Fruit fly (Drosophila melanogaster) whole organism, pupa: ENCODE results near the gene CG34435.

Source experiments
- CG10348 ChIP-seq: fragments of 200-800 bp; sonication (Bioruptor generic); IDR thresholded peaks from 2 replicates; pipeline ENCODE4 v1.3.6; 2022; ENCODE audit warnings: missing biosample characterization, missing genetic modification characterization
- CG12605 ChIP-seq: fragments of 200-800 bp; sonication (Bioruptor generic); IDR thresholded peaks from 2 replicates; pipeline ENCODE4 v1.3.6; 2022; ENCODE audit warnings: missing biosample characterization, missing genetic modification characterization
- CG13204 ChIP-seq: fragments of 200-800 bp; sonication (Bioruptor generic); optimal IDR thresholded peaks from 2 replicates; lab custom pipeline; 2018; ENCODE audit warnings: missing biosample characterization, mild to moderate bottlenecking, missing genetic modification characterization, moderate library complexity
- CG14655 ChIP-seq: fragments of 200-800 bp; sonication (Bioruptor generic); optimal IDR thresholded peaks from 3 replicates; lab custom pipeline; 2017; ENCODE audit warnings: mild to moderate bottlenecking, missing biosample characterization, missing genetic modification reagents, missing genetic modification characterization
- CG15710 ChIP-seq: fragments of 200-800 bp; sonication (Bioruptor generic); optimal IDR thresholded peaks from 2 replicates; lab custom pipeline; 2018; ENCODE audit warnings: missing biosample characterization, mild to moderate bottlenecking, missing genetic modification characterization, moderate library complexity
- CG17806 ChIP-seq: fragments of 200-800 bp; sonication (Bioruptor generic); optimal IDR thresholded peaks from 2 replicates; lab custom pipeline; 2018; ENCODE audit warnings: missing biosample characterization, mild to moderate bottlenecking, missing genetic modification characterization, moderate library complexity
- CG32121 ChIP-seq: fragments of 200-800 bp; sonication (Bioruptor generic); IDR thresholded peaks from 2 replicates; pipeline ENCODE4 v1.3.6; 2022; ENCODE audit warnings: missing biosample characterization, missing genetic modification characterization
- CG34367 ChIP-seq: fragments of 200-800 bp; sonication (Bioruptor generic); optimal IDR thresholded peaks from 2 replicates; lab custom pipeline; 2018; ENCODE audit warnings: missing biosample characterization, mild to moderate bottlenecking, missing genetic modification characterization
- CG4496 ChIP-seq: fragments of 200-800 bp; sonication (Bioruptor generic); IDR thresholded peaks from 3 replicates; pipeline ENCODE4 v1.3.6; 2022; ENCODE audit warnings: missing biosample characterization, missing genetic modification characterization
- CG8159 ChIP-seq: fragments of 200-800 bp; sonication (Bioruptor generic); optimal IDR thresholded peaks from 3 replicates; lab custom pipeline; 2018; ENCODE audit warnings: missing biosample characterization, mild to moderate bottlenecking, missing genetic modification characterization, moderate library complexity
- CG8301 ChIP-seq: fragments of 200-800 bp; sonication (Bioruptor generic); optimal IDR thresholded peaks from 2 replicates; lab custom pipeline; 2018; ENCODE audit warnings: missing biosample characterization, mild to moderate bottlenecking, missing genetic modification characterization
- CG9948 ChIP-seq: fragments of 200-800 bp; sonication (Bioruptor generic); optimal IDR thresholded peaks from 2 replicates; lab custom pipeline; 2018; ENCODE audit warnings: missing biosample characterization, mild to moderate bottlenecking, missing genetic modification characterization, moderate library complexity
- D1 ChIP-seq: fragments of 200-800 bp; sonication (Bioruptor generic); optimal IDR thresholded peaks from 2 replicates; lab custom pipeline; 2018; ENCODE audit warnings: missing biosample characterization, mild to moderate bottlenecking, missing genetic modification characterization, moderate library complexity
- EcR ChIP-seq: fragments of 200-800 bp; sonication (Bioruptor generic); optimal IDR thresholded peaks from 3 replicates; lab custom pipeline; 2019; ENCODE audit warnings: missing biosample characterization, missing genetic modification characterization, mild to moderate bottlenecking, moderate library complexity, missing genetic modification reagents
- Ets98B ChIP-seq: fragments of 200-800 bp; sonication (Bioruptor generic); IDR thresholded peaks from 2 replicates; pipeline ENCODE4 v1.3.6; 2022; ENCODE audit warnings: missing biosample characterization, missing genetic modification characterization
- Pif1A ChIP-seq: fragments of 200-800 bp; sonication (Bioruptor generic); optimal IDR thresholded peaks from 3 replicates; lab custom pipeline; 2016; ENCODE audit warnings: missing biosample characterization, missing genetic modification characterization
- Pif1B ChIP-seq: fragments of 200-800 bp; sonication (Bioruptor generic); optimal IDR thresholded peaks from 3 replicates; lab custom pipeline; 2016; ENCODE audit warnings: missing biosample characterization, missing genetic modification characterization
- Snoo ChIP-seq: fragments of 200-800 bp; sonication (Bioruptor generic); optimal IDR thresholded peaks from 3 replicates; lab custom pipeline; 2017; ENCODE audit warnings: missing biosample characterization, mild to moderate bottlenecking, missing genetic modification characterization, inconsistent platforms
- fd96Ca ChIP-seq: fragments of 200-800 bp; sonication (Bioruptor generic); IDR thresholded peaks from 3 replicates; pipeline ENCODE4 v1.3.6; 2022; ENCODE audit warnings: missing biosample characterization, missing genetic modification characterization
- gl ChIP-seq: fragments of 200-800 bp; sonication (Bioruptor generic); optimal IDR thresholded peaks from 2 replicates; lab custom pipeline; 2018; ENCODE audit warnings: missing biosample characterization, mild to moderate bottlenecking, missing genetic modification characterization
- rn ChIP-seq: fragments of 200-800 bp; sonication (Bioruptor generic); IDR thresholded peaks from 2 replicates; pipeline ENCODE4 v1.3.6; 2022; ENCODE audit warnings: missing biosample characterization, missing genetic modification characterization

Gene CG34435

DNA sequence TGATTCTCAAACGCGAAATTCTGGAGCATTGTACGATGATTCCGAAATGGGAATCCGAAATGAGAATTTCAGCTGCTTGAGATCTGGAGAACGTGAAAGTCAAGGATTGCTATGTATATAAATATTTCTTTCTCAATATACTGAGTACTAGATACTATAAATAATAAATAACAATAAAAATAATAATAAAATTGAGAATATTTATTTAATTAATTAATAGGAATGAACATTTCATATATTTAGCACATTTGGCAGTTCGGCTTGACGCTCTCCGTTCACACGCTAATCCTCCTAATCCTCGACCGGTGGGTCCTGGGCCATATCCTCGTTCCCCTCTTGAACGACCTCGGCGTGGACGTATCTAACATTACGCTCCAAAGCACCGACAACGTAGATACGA, at the start of gene CG34435:
TSS of gene CG34435 (minus strand) at position 101 of the 400 bp plus-strand sequence.
- no peak for TF ChIP-seq CG15710
- TF ChIP-seq D1 (tag; lab: Kevin White, UChicago), result no peak
- TF ChIP-seq CG34367 (tag; lab: Kevin White, UChicago), result no peak
- TF ChIP-seq CG8159, result no peak
- no peak for TF ChIP-seq CG12605 (GFP tag; lab: Robert Waterston, UW)
- no peak for TF ChIP-seq CG13204

DNA sequence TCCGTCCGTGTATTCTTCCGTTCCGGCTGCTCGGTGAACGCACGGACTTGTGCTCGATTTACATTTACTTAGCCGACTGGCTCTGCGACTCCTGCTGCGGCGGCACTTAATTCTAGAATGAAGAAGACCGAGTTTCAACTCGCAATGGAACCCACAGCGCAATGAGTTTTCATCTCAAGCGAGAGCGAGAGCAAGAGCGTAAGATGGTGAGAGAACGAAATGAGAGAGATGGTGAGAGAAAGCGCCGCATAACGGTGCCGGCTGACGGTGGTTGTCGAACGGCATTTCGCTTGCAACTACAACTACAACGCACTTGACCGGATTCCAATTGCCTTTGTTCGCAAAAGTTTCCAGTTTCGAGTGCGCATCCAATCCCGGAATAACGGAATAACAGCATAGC, 48.5 kb upstream of the CG34435 start, which contains the start of gene OtopLc:
TSS of gene OtopLc (minus strand) at position 101 of the 400 bp plus-strand sequence.
- no peak for TF ChIP-seq CG15710
- TF ChIP-seq EcR (GFP tag; lab: Kevin White, UChicago), result no peak
- TF ChIP-seq CG34367 (tag; lab: Kevin White, UChicago), result no peak
- TF ChIP-seq CG12605 (GFP tag; lab: Robert Waterston, UW), result no peak
- no peak for TF ChIP-seq CG9948
- TF ChIP-seq CG10348, result no peak
- no peak for TF ChIP-seq CG17806 (tag; lab: Kevin White, UChicago)
- no peak for TF ChIP-seq CG4496
- TF ChIP-seq Ets98B, result no peak
- TF ChIP-seq D1 (tag; lab: Kevin White, UChicago), result no peak
- TF ChIP-seq Pif1A (GFP tag; lab: Kevin White, UChicago), result no peak
- TF ChIP-seq CG14655 (GFP tag; lab: Kevin White, UChicago), result no peak
- TF ChIP-seq Snoo (tag; lab: Kevin White, UChicago), result no peak
- no peak for TF ChIP-seq CG32121 (GFP tag; lab: Robert Waterston, UW)

DNA sequence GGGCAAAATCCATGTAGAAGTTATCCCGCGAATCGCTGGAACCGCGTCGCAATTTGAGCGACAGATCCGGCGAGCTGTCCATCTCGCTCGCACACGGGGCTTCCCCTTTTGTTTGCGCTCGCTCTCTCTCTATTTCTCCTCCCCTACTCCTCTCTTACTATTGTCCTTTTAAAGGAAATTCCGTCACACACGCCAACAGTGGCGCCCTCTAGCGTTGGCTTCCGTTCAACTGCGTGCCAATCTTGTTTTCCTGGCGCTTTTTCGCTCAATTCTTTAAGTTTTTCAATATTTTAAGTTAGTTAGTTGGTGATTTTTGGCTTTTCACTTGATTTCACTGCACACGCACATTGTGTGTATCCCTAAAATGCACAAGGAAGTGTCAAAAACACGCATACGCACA, 47.7 kb upstream of the CG34435 start:
- no peak for TF ChIP-seq CG8159
- no peak for TF ChIP-seq Snoo (tag; lab: Kevin White, UChicago)
- no peak for TF ChIP-seq Pif1A (GFP tag; lab: Kevin White, UChicago)
- no peak for TF ChIP-seq gl
- no peak for TF ChIP-seq CG8301 (tag; lab: Kevin White, UChicago)
- no peak for TF ChIP-seq CG12605 (GFP tag; lab: Robert Waterston, UW)
- no peak for TF ChIP-seq CG14655 (GFP tag; lab: Kevin White, UChicago)
- TF ChIP-seq CG9948, result no peak
- TF ChIP-seq CG17806 (tag; lab: Kevin White, UChicago), result no peak
- TF ChIP-seq fd96Ca (GFP tag; lab: Robert Waterston, UW), result no peak
- TF ChIP-seq EcR (GFP tag; lab: Kevin White, UChicago), result no peak

DNA sequence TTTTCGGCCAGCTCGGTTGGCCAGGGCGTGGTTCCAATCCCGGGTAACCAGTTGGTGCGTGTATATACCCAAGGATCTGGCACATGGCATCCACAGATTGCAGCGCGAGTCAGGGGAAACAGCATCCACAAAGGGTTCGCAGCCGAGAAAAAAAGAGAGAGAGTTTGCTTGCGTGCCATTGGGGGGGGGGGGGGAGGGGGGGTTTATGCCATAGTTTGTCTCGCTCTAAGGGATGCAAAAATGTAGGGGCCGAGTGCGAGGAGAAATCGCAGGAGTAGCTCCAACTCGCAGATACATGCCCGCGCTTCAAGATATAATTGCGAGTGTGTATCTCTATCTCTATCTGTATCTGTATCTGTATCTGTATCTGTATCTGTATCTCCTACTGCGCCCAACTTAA, 35.7 kb upstream of the CG34435 start:
- no peak for TF ChIP-seq Pif1B (GFP tag; lab: Kevin White, UChicago)
- no peak for TF ChIP-seq CG8159
- no peak for TF ChIP-seq Ets98B
- no peak for TF ChIP-seq D1 (tag; lab: Kevin White, UChicago)
- TF ChIP-seq Pif1A (GFP tag; lab: Kevin White, UChicago), result no peak
- TF ChIP-seq CG13204, result no peak

DNA sequence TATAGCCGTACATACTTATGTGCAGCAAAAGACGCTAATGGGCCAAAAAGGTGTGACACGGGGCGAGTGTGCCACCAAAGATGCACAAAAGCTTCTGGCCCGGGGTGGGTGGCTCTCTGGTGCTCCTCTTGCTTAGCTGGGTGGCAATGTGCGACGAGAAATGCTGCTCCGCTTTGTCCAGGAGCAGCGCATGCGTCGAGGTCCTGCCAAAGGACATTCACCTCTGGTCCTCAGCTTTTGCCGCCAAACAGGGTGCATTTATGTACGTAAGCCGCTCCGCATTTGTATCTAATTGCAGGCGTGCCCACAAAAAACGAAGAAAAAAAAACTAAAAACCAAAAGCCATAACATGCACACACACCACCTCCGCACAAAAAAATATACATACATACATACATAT, 35.1 kb upstream of the CG34435 start:
- peak; percentile 62 for TF ChIP-seq EcR (GFP tag; lab: Kevin White, UChicago)
- TF ChIP-seq fd96Ca (GFP tag; lab: Robert Waterston, UW), result no peak
- TF ChIP-seq CG8301 (tag; lab: Kevin White, UChicago), result no peak
- TF ChIP-seq, all 21 proteins: peak for 1

DNA sequence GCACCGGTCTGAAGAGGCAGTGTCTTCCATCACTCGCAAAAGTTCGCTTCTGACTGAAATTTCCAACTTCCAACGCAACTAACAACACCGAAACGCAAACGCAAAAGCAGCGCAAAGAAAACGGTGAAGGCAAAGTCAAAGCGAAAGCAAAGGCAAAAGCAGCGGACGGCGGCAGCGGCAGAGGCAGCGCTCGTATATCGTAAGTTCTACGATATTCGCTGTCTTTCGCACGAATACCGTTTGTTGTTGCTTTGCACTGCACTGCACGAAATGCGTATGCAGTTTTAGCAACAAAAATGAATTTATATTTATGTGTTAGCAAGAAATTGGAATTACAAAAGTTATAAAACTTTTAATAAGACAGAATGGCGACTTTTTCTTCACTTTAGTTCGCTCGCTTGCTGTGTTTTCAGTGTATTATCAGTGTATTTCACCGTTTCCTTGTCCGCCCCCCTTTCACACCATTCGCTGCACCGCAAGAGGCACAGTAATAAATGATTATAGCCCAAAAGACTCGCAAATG, 34.2 kb upstream of the CG34435 start, which contains the start of gene OtopLa:
TSS of gene OtopLa (minus strand) at position 51 of the 523 bp plus-strand sequence.
- TF ChIP-seq Snoo (tag; lab: Kevin White, UChicago), result no peak
- TF ChIP-seq CG14655 (GFP tag; lab: Kevin White, UChicago), result peak; percentile 75
- TF ChIP-seq gl, result peak; percentile 33
- peak; percentile 58; the same call in 1 of the 2 replicates for TF ChIP-seq CG10348
- peak; percentile 57 for TF ChIP-seq CG34367 (tag; lab: Kevin White, UChicago)
- TF ChIP-seq fd96Ca (GFP tag; lab: Robert Waterston, UW), result peak; percentile 89
- peak; percentile 63 for TF ChIP-seq CG9948
- TF ChIP-seq CG13204, result no peak
- TF ChIP-seq CG32121 (GFP tag; lab: Robert Waterston, UW), result peak; percentile 85
- no peak for TF ChIP-seq D1 (tag; lab: Kevin White, UChicago)
- TF ChIP-seq Ets98B, result peak; percentile 86
- TF ChIP-seq CG4496, result peak; percentile 89
- TF ChIP-seq EcR (GFP tag; lab: Kevin White, UChicago), result no peak
- TF ChIP-seq CG8159, result peak; percentile 78
- TF ChIP-seq Pif1A (GFP tag; lab: Kevin White, UChicago), result peak; percentile 82
- peak; percentile 58 for TF ChIP-seq Pif1B (GFP tag; lab: Kevin White, UChicago)
- TF ChIP-seq CG8301 (tag; lab: Kevin White, UChicago), result peak; percentile 73
- TF ChIP-seq rn (GFP tag; lab: Robert Waterston, UW), result peak; percentile 76
- TF ChIP-seq CG12605 (GFP tag; lab: Robert Waterston, UW), result peak; percentile 82
- peak; percentile 71 for TF ChIP-seq CG15710
- TF ChIP-seq CG17806 (tag; lab: Kevin White, UChicago), result peak; percentile 62

DNA sequence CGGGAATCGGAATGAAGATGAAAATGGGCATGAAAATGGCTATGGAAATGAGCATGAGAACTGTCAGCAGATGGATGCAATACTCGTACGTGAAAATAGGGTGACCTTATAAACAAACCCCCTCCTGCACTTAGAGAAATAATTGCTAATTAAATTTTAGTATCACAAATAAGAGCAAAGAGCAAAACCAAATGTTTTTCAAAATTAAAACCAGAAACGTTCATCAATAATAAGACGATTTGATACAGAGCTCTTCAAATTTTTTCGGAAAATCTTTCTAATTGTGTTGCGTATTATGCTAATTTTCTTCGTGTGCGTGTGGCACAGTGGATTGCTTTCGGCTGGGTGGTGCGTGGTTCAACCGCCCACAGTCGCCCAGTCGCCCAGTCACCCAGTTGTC, 32.0 kb upstream of the CG34435 start:
- TF ChIP-seq fd96Ca (GFP tag; lab: Robert Waterston, UW), result no peak
- no peak for TF ChIP-seq CG17806 (tag; lab: Kevin White, UChicago)
- no peak for TF ChIP-seq D1 (tag; lab: Kevin White, UChicago)
- 0 out of 2 replicates have a peak, but pooled peaks have one; percentile 19 for TF ChIP-seq CG32121 (GFP tag; lab: Robert Waterston, UW)
